Worm (Caenorhabditis elegans) whole organism, L2 larva: ENCODE data around the gene Y70G10A.3.
A peak's percentile ranks its signal among the peaks of the same experiment; 100 is the strongest.

Source experiments
- C34F6.9 ChIP-seq: fragments of 150-350 bp; optimal IDR thresholded peaks from 2 replicates; lab custom pipeline; 2014; ENCODE audit warnings: missing biosample characterization, missing genetic modification characterization
- F13H6.1 ChIP-seq: sonication (generic microtip); optimal IDR thresholded peaks from 2 replicates; lab custom pipeline; 2016; ENCODE audit warnings: missing genetic modification characterization, missing compliant biosample characterization
- R02D3.7 ChIP-seq: fragments of 150-350 bp; optimal IDR thresholded peaks from 2 replicates; lab custom pipeline; 2014; ENCODE audit warnings: missing biosample characterization, missing genetic modification characterization
- ZK546.5 ChIP-seq: sonication (generic microtip); optimal IDR thresholded peaks from 2 replicates; lab custom pipeline; 2017; ENCODE audit warnings: missing biosample characterization, missing genetic modification characterization
- alr-1 ChIP-seq: fragments of 150-350 bp; optimal IDR thresholded peaks from 2 replicates; lab custom pipeline; 2014; ENCODE audit warnings: missing biosample characterization, missing genetic modification characterization
- aly-2 ChIP-seq: fragments of 150-350 bp; optimal IDR thresholded peaks from 2 replicates; lab custom pipeline; 2014; ENCODE audit warnings: missing biosample characterization, missing genetic modification characterization
- ama-1 ChIP-seq: fragments of 150-350 bp; optimal IDR thresholded peaks from 2 replicates; lab custom pipeline; 2018; ENCODE audit warnings: inconsistent platforms
- blmp-1 ChIP-seq: sonication (generic microtip); optimal IDR thresholded peaks from 2 replicates; lab custom pipeline; 2017; ENCODE audit warnings: missing genetic modification characterization, mild to moderate bottlenecking, missing compliant biosample characterization, antibody characterized with exemption, moderate library complexity; ENCODE audit not compliant: insufficient read depth
- ceh-16 ChIP-seq: fragments of 150-350 bp; optimal IDR thresholded peaks from 2 replicates; lab custom pipeline; 2014; ENCODE audit warnings: missing biosample characterization, missing genetic modification characterization
- ceh-82 ChIP-seq: fragments of 150-350 bp; optimal IDR thresholded peaks from 2 replicates; lab custom pipeline; 2014; ENCODE audit warnings: missing biosample characterization, missing genetic modification characterization
- crh-2 ChIP-seq: sonication (generic microtip); optimal IDR thresholded peaks from 2 replicates; lab custom pipeline; 2017; ENCODE audit warnings: missing biosample characterization, missing genetic modification characterization
- dmd-4 ChIP-seq: sonication (generic microtip); optimal IDR thresholded peaks from 2 replicates; lab custom pipeline; 2017; ENCODE audit warnings: missing biosample characterization, missing genetic modification characterization
- elt-1 ChIP-seq: fragments of 150-350 bp; optimal IDR thresholded peaks from 2 replicates; lab custom pipeline; 2014; ENCODE audit warnings: missing biosample characterization, missing genetic modification characterization
- elt-3 ChIP-seq: sonication (generic microtip); optimal IDR thresholded peaks from 2 replicates; lab custom pipeline; 2017; ENCODE audit warnings: missing biosample characterization, missing genetic modification characterization
- fos-1 ChIP-seq: fragments of 150-350 bp; optimal IDR thresholded peaks from 2 replicates; lab custom pipeline; 2014; ENCODE audit warnings: missing biosample characterization, missing genetic modification characterization
- gmeb-1 ChIP-seq: fragments of 150-350 bp; optimal IDR thresholded peaks from 2 replicates; lab custom pipeline; 2014; ENCODE audit warnings: missing biosample characterization, missing genetic modification characterization
- lin-11 ChIP-seq: fragments of 150-350 bp; sonication (generic microtip); optimal IDR thresholded peaks from 2 replicates; lab custom pipeline; 2014; ENCODE audit warnings: missing biosample characterization, missing genetic modification characterization, inconsistent platforms, mixed read lengths
- lin-13 ChIP-seq: fragments of 150-350 bp; optimal IDR thresholded peaks from 2 replicates; lab custom pipeline; 2014; ENCODE audit warnings: missing biosample characterization, missing genetic modification reagents, missing genetic modification characterization
- lsy-2 ChIP-seq, 2 experiments: fragments of 150-350 bp in 1 of 2; sonication (generic microtip) in 1 of 2; optimal IDR thresholded peaks; 2 replicates each; lab custom pipeline; 2014 to 2017; ENCODE audit warnings: missing biosample characterization in 2 of 2, missing genetic modification characterization in 2 of 2
- mab-5 ChIP-seq: fragments of 150-350 bp; optimal IDR thresholded peaks from 2 replicates; lab custom pipeline; 2014; ENCODE audit warnings: missing biosample characterization, missing genetic modification characterization
- mbf-1 ChIP-seq: sonication (generic microtip); optimal IDR thresholded peaks from 2 replicates; lab custom pipeline; 2017; ENCODE audit warnings: missing biosample characterization, missing genetic modification characterization
- mdl-1 ChIP-seq, 2 experiments: fragments of 150-350 bp in 1 of 2; sonication (generic microtip) in 1 of 2; optimal IDR thresholded peaks; 2 replicates each; lab custom pipeline; 2017; ENCODE audit warnings: missing biosample characterization in 2 of 2, missing genetic modification characterization in 2 of 2
- nhr-12 ChIP-seq: fragments of 150-350 bp; optimal IDR thresholded peaks from 2 replicates; lab custom pipeline; 2014; ENCODE audit warnings: missing biosample characterization, missing genetic modification characterization
- nhr-129 ChIP-seq: fragments of 150-350 bp; optimal IDR thresholded peaks from 2 replicates; lab custom pipeline; 2014; ENCODE audit warnings: missing biosample characterization, missing genetic modification characterization
- nhr-21 ChIP-seq: fragments of 150-350 bp; optimal IDR thresholded peaks from 2 replicates; lab custom pipeline; 2014; ENCODE audit warnings: missing biosample characterization, missing genetic modification characterization
- nhr-23 ChIP-seq: fragments of 150-350 bp; optimal IDR thresholded peaks from 2 replicates; lab custom pipeline; 2014; ENCODE audit warnings: missing biosample characterization, missing genetic modification reagents, missing genetic modification characterization
- nhr-237 ChIP-seq: fragments of 150-350 bp; optimal IDR thresholded peaks from 2 replicates; lab custom pipeline; 2014; ENCODE audit warnings: missing biosample characterization, missing genetic modification characterization
- nhr-25 ChIP-seq: fragments of 150-350 bp; sonication (generic microtip); optimal IDR thresholded peaks from 3 replicates; lab custom pipeline; 2014; ENCODE audit warnings: missing biosample characterization, missing genetic modification characterization
- nhr-6 ChIP-seq: fragments of 150-350 bp; optimal IDR thresholded peaks from 2 replicates; lab custom pipeline; 2014; ENCODE audit warnings: missing biosample characterization, missing genetic modification characterization
- nhr-77 ChIP-seq: fragments of 150-350 bp; optimal IDR thresholded peaks from 2 replicates; lab custom pipeline; 2014; ENCODE audit warnings: missing biosample characterization, missing genetic modification characterization
- sem-4 ChIP-seq: fragments of 150-350 bp; optimal IDR thresholded peaks from 2 replicates; lab custom pipeline; 2014; ENCODE audit warnings: missing biosample characterization, missing genetic modification reagents, missing genetic modification characterization
- skn-1 ChIP-seq: sonication (generic microtip); optimal IDR thresholded peaks from 2 replicates; lab custom pipeline; 2017; ENCODE audit warnings: missing biosample characterization, missing genetic modification characterization
- sma-3 ChIP-seq: sonication (generic microtip); optimal IDR thresholded peaks from 2 replicates; lab custom pipeline; 2016; ENCODE audit warnings: missing genetic modification reagents, missing genetic modification characterization, missing compliant biosample characterization
- sma-9 ChIP-seq, 2 experiments: fragments of 150-350 bp in 1 of 2; sonication (generic microtip) in 1 of 2; optimal IDR thresholded peaks; 2 replicates each; lab custom pipeline; 2014 to 2016; ENCODE audit warnings: missing genetic modification characterization in 2 of 2, mild to moderate bottlenecking in 1 of 2, missing biosample characterization in 1 of 2, missing compliant biosample characterization in 1 of 2, missing genetic modification reagents in 1 of 2, moderate library complexity in 1 of 2
- unc-39 ChIP-seq: fragments of 150-350 bp; optimal IDR thresholded peaks from 2 replicates; lab custom pipeline; 2014; ENCODE audit warnings: missing biosample characterization, missing genetic modification characterization
- unc-55 ChIP-seq: fragments of 150-350 bp; sonication (generic microtip); optimal IDR thresholded peaks from 3 replicates; lab custom pipeline; 2014; ENCODE audit warnings: missing biosample characterization, missing genetic modification reagents, missing genetic modification characterization
- unc-62 ChIP-seq: fragments of 150-350 bp; optimal IDR thresholded peaks from 2 replicates; lab custom pipeline; 2014; ENCODE audit warnings: missing biosample characterization, missing genetic modification reagents, missing genetic modification characterization
- zag-1 ChIP-seq: fragments of 150-350 bp; optimal IDR thresholded peaks from 2 replicates; lab custom pipeline; 2014; ENCODE audit warnings: missing biosample characterization, missing genetic modification characterization
- ztf-1 ChIP-seq: fragments of 200-800 bp; sonication (Bioruptor generic); conservative IDR thresholded peaks from 2 replicates; pipeline ENCODE4 v1.3.6; 2022; ENCODE audit warnings: missing genetic modification characterization, missing compliant biosample characterization
- ztf-11 ChIP-seq: sonication (generic microtip); optimal IDR thresholded peaks from 2 replicates; lab custom pipeline; 2017; ENCODE audit warnings: missing biosample characterization, missing genetic modification characterization

Y70G10A.3 gene

ce11 chrIII:10199052-10199451 lies 39.9 kb upstream of the Y70G10A.3 start, which contains the start of gene T20G5.8:
Gene T20G5.8 (plus strand): TSS chrIII:10199352.
- TF ChIP-seq nhr-23 (no peak), crh-2 (tag; lab: Kevin White, UChicago) (no peak), sma-9 (GFP tag; optimal IDR thresholded peaks at IDR 0.05; lab: Kevin White, UChicago) (no peak), sma-9 (tag; optimal IDR thresholded peaks at IDR 0.05; lab: Kevin White, UChicago) (no peak), elt-1 (tag; lab: Kevin White, UChicago) (no peak), lin-13 (GFP tag; lab: Kevin White, UChicago) (no peak), unc-62 (GFP tag; lab: Kevin White, UChicago) (no peak), nhr-77 (tag; lab: Kevin White, UChicago) (no peak), nhr-12 (tag; lab: Kevin White, UChicago) (no peak), nhr-21 (tag; lab: Kevin White, UChicago) (no peak), sma-3 (GFP tag; lab: Kevin White, UChicago) (no peak), zag-1 (tag; lab: Kevin White, UChicago) (no peak), nhr-25 (tag; lab: Kevin White, UChicago) (no peak), elt-3 (tag; lab: Kevin White, UChicago) (no peak), ZK546.5 (tag; lab: Kevin White, UChicago) (no peak), ztf-1 (no peak), skn-1 (tag; lab: Kevin White, UChicago) (no peak), dmd-4 (tag; lab: Kevin White, UChicago) (no peak), sem-4 (no peak), fos-1 (no peak)

ce11 chrIII:10201235-10201634 lies 37.7 kb upstream of the Y70G10A.3 start, which contains the start of the genes T20G5.13 and T20G5.12:
Gene T20G5.13 (minus strand): TSS chrIII:10201335.
Gene T20G5.12 (plus strand): TSS chrIII:10201604.
- TF ChIP-seq zag-1 (tag; lab: Kevin White, UChicago) (no peak), alr-1 (no peak), fos-1 (no peak), ceh-16 (tag; lab: Kevin White, UChicago) (no peak), gmeb-1 (no peak), blmp-1 (tag; lab: Kevin White, UChicago) (no peak), mdl-1 (tag; optimal IDR thresholded peaks at IDR 0.05; lab: Kevin White, UChicago) (no peak), unc-55 (GFP tag; lab: Kevin White, UChicago) (no peak), elt-3 (tag; lab: Kevin White, UChicago) (no peak), ztf-1 (no peak), dmd-4 (tag; lab: Kevin White, UChicago) (no peak), ama-1 (no peak), F13H6.1 (no peak), nhr-129 (tag; lab: Kevin White, UChicago) (no peak), sem-4 (no peak), ztf-11 (tag; lab: Kevin White, UChicago) (no peak), aly-2 (no peak), mbf-1 (tag; lab: Kevin White, UChicago) (no peak), elt-1 (tag; lab: Kevin White, UChicago) (no peak)

- TF ChIP-seq ceh-16 (tag; lab: Kevin White, UChicago) = no peak
- TF ChIP-seq ZK546.5 (tag; lab: Kevin White, UChicago) = no peak
- no peak for TF ChIP-seq gmeb-1
- no peak for TF ChIP-seq nhr-237 (tag; lab: Kevin White, UChicago)
- no peak for TF ChIP-seq nhr-23
Observed at ce11 chrIII:10202391-10202790, 36.5 kb upstream of the Y70G10A.3 start.

ce11 chrIII:10202894-10203871 lies 35.7 kb upstream of the Y70G10A.3 start, which contains the start of gene chc-1:
Gene chc-1 (plus strand): TSS chrIII:10203821.
- no peak for TF ChIP-seq ceh-82
- no peak for TF ChIP-seq nhr-237 (tag; lab: Kevin White, UChicago)
- no peak for TF ChIP-seq zag-1 (tag; lab: Kevin White, UChicago)
- TF ChIP-seq ceh-16 (tag; lab: Kevin White, UChicago) = no peak
- TF ChIP-seq sma-9 (GFP tag; optimal IDR thresholded peaks at IDR 0.05; lab: Kevin White, UChicago) = no peak
- TF ChIP-seq sma-9 (tag; optimal IDR thresholded peaks at IDR 0.05; lab: Kevin White, UChicago) = no peak
- no peak for TF ChIP-seq mab-5
- peak; percentile 25 for TF ChIP-seq gmeb-1
- peak; percentile 34 for TF ChIP-seq nhr-129 (tag; lab: Kevin White, UChicago)
- no peak for TF ChIP-seq elt-1 (tag; lab: Kevin White, UChicago)
- no peak for TF ChIP-seq alr-1
- TF ChIP-seq ztf-11 (tag; lab: Kevin White, UChicago) = no peak
- TF ChIP-seq lsy-2 (tag; optimal IDR thresholded peaks at IDR 0.05; lab: Kevin White, UChicago) = peak in 1 of 2 experiments; percentile 31
- TF ChIP-seq unc-55 (GFP tag; lab: Kevin White, UChicago) = peak; percentile 51
- TF ChIP-seq C34F6.9 = peak; percentile 50
- no peak for TF ChIP-seq unc-39
- no peak for TF ChIP-seq elt-3 (tag; lab: Kevin White, UChicago)
- peak; percentile 19 for TF ChIP-seq crh-2 (tag; lab: Kevin White, UChicago)
- TF ChIP-seq mbf-1 (tag; lab: Kevin White, UChicago) = no peak
- TF ChIP-seq lin-13 (GFP tag; lab: Kevin White, UChicago) = no peak
- TF ChIP-seq R02D3.7 (tag; lab: Kevin White, UChicago) = no peak
- TF ChIP-seq nhr-12 (tag; lab: Kevin White, UChicago) = no peak
- TF ChIP-seq F13H6.1 = no peak
- no peak for TF ChIP-seq mdl-1 (tag; optimal IDR thresholded peaks at IDR 0.05; lab: Kevin White, UChicago)
- TF ChIP-seq blmp-1 (tag; lab: Kevin White, UChicago) = no peak
- TF ChIP-seq lin-11 = no peak
- TF ChIP-seq ama-1 = no peak
- no peak for TF ChIP-seq dmd-4 (tag; lab: Kevin White, UChicago)
- no peak for TF ChIP-seq aly-2
- no peak for TF ChIP-seq nhr-6 (tag; lab: Kevin White, UChicago)
- TF ChIP-seq fos-1 = peak; percentile 75
- TF ChIP-seq nhr-23 = no peak
